Fruit fly (Drosophila melanogaster): Measurements from ENCODE around the gene Scsalpha1.

DNA sequence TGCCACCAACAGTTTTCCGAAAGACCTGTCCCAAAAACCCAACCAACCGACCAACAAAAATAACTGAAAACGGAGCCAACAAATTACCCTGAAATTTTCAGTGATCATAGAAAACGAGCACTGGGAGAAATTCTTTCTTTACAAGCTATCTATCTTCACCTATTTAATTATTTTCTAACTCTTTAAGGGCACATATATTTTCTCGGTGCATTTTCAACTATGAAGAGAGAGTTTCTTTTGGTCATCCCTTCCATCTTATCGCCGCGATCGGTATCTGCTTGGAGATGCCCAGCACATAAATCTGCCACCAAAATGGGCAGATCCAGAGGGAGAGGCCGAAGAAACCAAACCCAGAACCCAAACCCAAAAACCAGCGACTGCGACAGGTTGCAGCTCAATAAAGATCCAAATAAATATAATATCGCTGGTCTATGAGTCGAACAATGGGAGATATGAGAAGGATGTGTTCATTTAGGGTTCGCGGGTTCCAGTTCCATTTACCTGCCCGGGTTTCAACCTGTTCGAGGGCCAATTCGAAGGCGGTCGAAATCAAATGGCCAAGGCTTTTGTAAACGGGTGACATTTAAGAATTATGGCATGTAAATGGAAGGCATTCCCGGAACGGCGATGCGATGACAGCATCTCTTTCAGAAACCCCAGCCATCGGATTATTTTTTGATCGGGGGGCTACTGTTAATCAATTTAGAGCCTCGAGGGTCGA is 29.1 kb downstream of the Scsalpha1 start:
- TF ChIP-seq CG8478 (optimal IDR thresholded peaks at IDR 0.05) (no peak), pan (optimal IDR thresholded peaks at IDR 0.05) (no peak), EcR (GFP tag; optimal IDR thresholded peaks at IDR 0.05) (no peak), psq (optimal IDR thresholded peaks at IDR 0.05) (no peak), usp (GFP tag; optimal IDR thresholded peaks at IDR 0.05) (no peak)

Data from whole organism.